Worm (Caenorhabditis elegans) whole organism, L4 larva: ENCODE data around the gene efn-4.
A peak's percentile ranks its signal among the peaks of the same experiment; 100 is the strongest.

Experiments
- D1046.2 ChIP-seq: fragments of 200-800 bp; sonication (Bioruptor generic); IDR thresholded peaks from 2 replicates; pipeline ENCODE4 v1.3.6; 2022; ENCODE audit warnings: missing genetic modification characterization, missing compliant biosample characterization
- Y48G9A.11 ChIP-seq: fragments of 200-800 bp; sonication (Bioruptor generic); IDR thresholded peaks from 2 replicates; pipeline ENCODE4 v1.3.6; 2022; ENCODE audit warnings: missing genetic modification reagents, missing genetic modification characterization, missing compliant biosample characterization
- aha-1 ChIP-seq: fragments of 150-350 bp; peaks from one replicate; lab custom pipeline; 2014; ENCODE audit warnings: missing biosample characterization, missing genetic modification characterization
- ceh-82 ChIP-seq: sonication (generic microtip); optimal IDR thresholded peaks from 2 replicates; lab custom pipeline; 2017; ENCODE audit warnings: missing biosample characterization, missing genetic modification characterization
- daf-16 ChIP-seq, 3 experiments: sonication (generic microtip); optimal IDR thresholded peaks; 2 replicates each; lab custom pipeline; 2016 to 2017; ENCODE audit warnings: missing genetic modification characterization in 3 of 3, missing genetic modification reagents in 3 of 3, mild to moderate bottlenecking in 2 of 3, missing compliant biosample characterization in 2 of 3, missing biosample characterization in 1 of 3, moderate library complexity in 1 of 3
- daf-8 ChIP-seq: fragments of 200-800 bp; sonication (Bioruptor generic); IDR thresholded peaks from 2 replicates; pipeline ENCODE4 v1.3.6; 2022; ENCODE audit warnings: missing genetic modification characterization, missing compliant biosample characterization
- dmd-6 ChIP-seq: fragments of 200-800 bp; sonication (Bioruptor generic); IDR thresholded peaks from 2 replicates; pipeline ENCODE4 v1.3.6; 2022; ENCODE audit warnings: missing genetic modification reagents, missing genetic modification characterization, missing compliant biosample characterization
- dmd-9 ChIP-seq: fragments of 200-800 bp; sonication (Bioruptor generic); IDR thresholded peaks from 2 replicates; pipeline ENCODE4 v1.3.6; 2022; ENCODE audit warnings: missing genetic modification reagents, missing genetic modification characterization, missing compliant biosample characterization
- egl-27 ChIP-seq: sonication (generic microtip); optimal IDR thresholded peaks from 3 replicates; lab custom pipeline; 2017; ENCODE audit warnings: missing biosample characterization, missing genetic modification reagents, missing genetic modification characterization
- fkh-10 ChIP-seq: fragments of 150-350 bp; optimal IDR thresholded peaks from 2 replicates; lab custom pipeline; 2014; ENCODE audit warnings: missing biosample characterization, missing genetic modification reagents, missing genetic modification characterization
- hlh-11 ChIP-seq: fragments of 200-800 bp; sonication (Bioruptor generic); optimal IDR thresholded peaks from 2 replicates; lab custom pipeline; 2018; ENCODE audit warnings: mild to moderate bottlenecking, missing genetic modification characterization, missing compliant biosample characterization
- hlh-30 ChIP-seq: sonication (generic microtip); optimal IDR thresholded peaks from 2 replicates; lab custom pipeline; 2017; ENCODE audit warnings: antibody characterized with exemption, mild to moderate bottlenecking, missing genetic modification characterization, missing compliant biosample characterization; ENCODE audit not compliant: insufficient read depth
- lin-38 ChIP-seq: fragments of 200-800 bp; sonication (Bioruptor generic); IDR thresholded peaks from 2 replicates; pipeline ENCODE4 v1.3.6; 2022; ENCODE audit warnings: missing genetic modification reagents, missing genetic modification characterization, missing compliant biosample characterization
- mdt-29 ChIP-seq: fragments of 200-800 bp; sonication (Bioruptor generic); IDR thresholded peaks from 2 replicates; pipeline ENCODE4 v1.3.6; 2022; ENCODE audit warnings: missing genetic modification reagents, missing genetic modification characterization, missing compliant biosample characterization
- mxl-3 ChIP-seq: fragments of 200-800 bp; sonication (Bioruptor generic); optimal IDR thresholded peaks from 2 replicates; lab custom pipeline; 2018; ENCODE audit warnings: mild to moderate bottlenecking, missing genetic modification characterization, missing compliant biosample characterization
- nhr-11 ChIP-seq: fragments of 150-350 bp; optimal IDR thresholded peaks from 2 replicates; lab custom pipeline; 2014; ENCODE audit warnings: missing biosample characterization, missing genetic modification characterization
- nhr-237 ChIP-seq: sonication (generic microtip); optimal IDR thresholded peaks from 2 replicates; lab custom pipeline; 2017; ENCODE audit warnings: missing biosample characterization, missing genetic modification characterization
- set-16 ChIP-seq: fragments of 200-800 bp; sonication (Bioruptor generic); IDR thresholded peaks from 2 replicates; pipeline ENCODE4 v1.3.6; 2022; ENCODE audit warnings: missing genetic modification reagents, missing genetic modification characterization, missing compliant biosample characterization
- skn-1 ChIP-seq: fragments of 150-350 bp; optimal IDR thresholded peaks from 2 replicates; lab custom pipeline; 2014; ENCODE audit warnings: missing biosample characterization, missing genetic modification characterization
- snpc-1.2 ChIP-seq: fragments of 200-800 bp; sonication (Bioruptor generic); IDR thresholded peaks from 2 replicates; pipeline ENCODE4 v1.3.6; 2022; ENCODE audit warnings: missing genetic modification reagents, missing genetic modification characterization, missing compliant biosample characterization
- snpc-4 ChIP-seq: fragments of 150-350 bp; optimal IDR thresholded peaks from 2 replicates; lab custom pipeline; 2014; ENCODE audit warnings: missing biosample characterization, missing genetic modification characterization
- zip-2 ChIP-seq: fragments of 150-350 bp; optimal IDR thresholded peaks from 2 replicates; lab custom pipeline; 2014; ENCODE audit warnings: missing biosample characterization, missing genetic modification characterization
- ztf-7 ChIP-seq: fragments of 150-350 bp; optimal IDR thresholded peaks from 2 replicates; lab custom pipeline; 2014; ENCODE audit warnings: missing biosample characterization, missing genetic modification characterization

Gene efn-4

DNA sequence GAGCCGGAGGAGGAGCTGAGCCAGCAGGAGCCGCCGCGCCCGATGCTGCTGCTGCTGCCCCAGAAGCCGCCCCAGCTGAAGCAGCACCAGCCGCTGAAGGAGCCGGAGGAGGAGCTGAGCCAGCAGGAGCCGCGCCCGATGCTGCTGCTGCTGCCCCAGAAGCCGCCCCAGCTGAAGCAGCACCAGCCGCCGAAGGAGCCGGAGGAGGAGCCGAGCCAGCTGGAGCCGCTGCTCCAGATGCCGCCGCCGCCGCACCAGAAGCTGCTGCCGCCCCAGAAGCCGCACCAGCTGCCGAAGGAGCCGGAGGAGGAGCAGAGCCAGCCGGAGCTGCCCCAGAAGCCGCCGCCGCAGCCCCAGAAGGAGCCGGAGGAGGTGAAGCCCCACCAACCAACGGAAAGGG, 46.4 kb downstream of the efn-4 start (continued):
- no peak for TF ChIP-seq dmd-9 (GFP tag; lab: Robert Waterston, UW)
- TF ChIP-seq fkh-10 (GFP tag; lab: Kevin White, UChicago), result no peak
- no peak for TF ChIP-seq snpc-1.2 (GFP tag; lab: Robert Waterston, UW)
- no peak for TF ChIP-seq mxl-3
- no peak for TF ChIP-seq zip-2 (tag; lab: Kevin White, UChicago)
- TF ChIP-seq set-16 (GFP tag; lab: Robert Waterston, UW), result peak; percentile 99

ce11 chrIV:606055-606454, 47.0 kb downstream of the efn-4 start, which contains the start of gene inx-18:
Gene inx-18 (plus strand): TSS chrIV:606355.
- TF ChIP-seq snpc-4, result no peak
- 0 out of 2 replicates have a peak, but pooled peaks have one; percentile 52 for TF ChIP-seq D1046.2 (GFP tag; lab: Robert Waterston, UW)
- no peak for TF ChIP-seq mdt-29 (GFP tag; lab: Robert Waterston, UW)
- TF ChIP-seq aha-1 (tag; lab: Kevin White, UChicago), result peak; percentile 41
- no peak for TF ChIP-seq lin-38 (GFP tag; lab: Robert Waterston, UW)
- TF ChIP-seq skn-1 (tag; lab: Kevin White, UChicago), result no peak
- TF ChIP-seq Y48G9A.11, result no peak

DNA sequence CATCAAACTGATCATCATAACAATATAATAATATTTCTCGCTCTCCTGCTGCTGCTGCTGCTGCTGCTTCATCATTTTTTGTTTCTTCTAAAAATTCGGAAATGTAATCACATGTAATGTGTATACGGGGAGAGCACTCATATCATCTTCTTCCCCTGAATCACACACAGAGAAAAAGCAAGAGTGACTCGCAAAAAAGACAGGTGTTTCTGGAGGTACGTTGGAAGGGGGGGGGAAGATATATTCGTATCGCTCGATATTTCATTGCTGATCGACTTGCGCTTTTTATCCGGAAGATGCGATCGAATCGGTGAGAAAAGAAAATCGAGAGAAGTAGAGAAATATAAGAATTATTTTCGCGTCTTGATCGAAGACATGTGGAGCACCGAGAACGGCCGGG, 48.6 kb downstream of the efn-4 start:
- TF ChIP-seq dmd-6 (GFP tag; lab: Robert Waterston, UW) (no peak), nhr-237 (tag; lab: Kevin White, UChicago) (no peak), daf-16 (GFP tag; optimal IDR thresholded peaks at IDR 0.05; lab: Kevin White, UChicago) (peak in 1 of 2 experiments; percentile 20), daf-16 (tag; optimal IDR thresholded peaks at IDR 0.05; lab: Kevin White, UChicago) (no peak), hlh-30 (tag; lab: Kevin White, UChicago) (peak; percentile 20)

DNA sequence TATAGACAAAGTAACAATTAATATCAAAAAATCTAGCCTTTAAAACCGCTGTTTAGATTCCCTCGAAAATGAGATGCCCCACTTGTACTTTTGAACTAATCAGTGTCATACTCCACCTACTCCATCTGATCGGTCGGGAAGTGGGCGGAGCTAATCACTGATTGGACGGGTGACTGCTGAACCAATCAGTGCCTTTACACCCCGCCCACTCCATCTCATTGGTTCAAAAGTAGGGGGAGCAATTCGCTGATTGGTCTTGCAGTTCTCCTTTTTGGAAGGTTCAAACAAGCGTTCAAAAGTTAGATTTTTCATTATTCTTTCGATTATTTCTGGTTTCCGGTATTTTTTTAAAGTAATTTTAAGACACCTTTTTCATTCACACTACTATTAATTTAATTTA, 54.1 kb downstream of the efn-4 start:
- TF ChIP-seq hlh-11 (tag; lab: Kevin White, UChicago) (no peak), daf-8 (no peak)

DNA sequence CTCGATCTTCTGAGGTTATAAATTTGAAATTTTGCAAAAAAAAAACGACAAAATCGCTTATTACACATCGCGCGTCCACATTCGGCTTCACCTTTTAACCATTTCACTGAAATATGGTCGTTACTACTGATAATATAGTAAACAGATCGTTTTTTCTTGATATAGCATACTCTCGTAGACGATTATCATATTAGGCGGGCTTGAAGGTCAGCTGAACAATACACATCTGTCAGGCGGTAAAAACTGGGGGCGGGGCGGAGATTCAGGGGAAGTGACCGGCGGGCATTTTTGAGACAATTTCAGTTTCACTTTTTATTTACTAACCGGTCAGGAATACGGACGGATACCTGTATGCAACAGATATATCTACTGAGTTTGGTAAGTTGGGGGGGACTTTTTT, 56.2 kb downstream of the efn-4 start, which contains the start of gene C18H7.1:
Gene C18H7.1 (plus strand): TSS at position 301 of the 400 bp plus-strand sequence.
- TF ChIP-seq egl-27, result no peak
- TF ChIP-seq nhr-11 (tag; lab: Kevin White, UChicago), result no peak
- no peak for TF ChIP-seq dmd-6 (GFP tag; lab: Robert Waterston, UW)
- no peak for TF ChIP-seq ceh-82 (tag; lab: Kevin White, UChicago)
- TF ChIP-seq ztf-7 (tag; lab: Kevin White, UChicago), result no peak
